Fruit fly (Drosophila melanogaster) whole organism, larva: ENCODE results near the gene Gart.
A peak's percentile ranks its signal among the peaks of the same experiment; 100 is the strongest.

Experiments used
- noc ChIP-seq: fragments of 200-800 bp; sonication (Bioruptor generic); optimal IDR thresholded peaks from 3 replicates; lab custom pipeline; 2019; ENCODE audit warnings: missing biosample characterization, mild to moderate bottlenecking, missing genetic modification characterization, moderate library complexity

The Gart gene

DNA sequence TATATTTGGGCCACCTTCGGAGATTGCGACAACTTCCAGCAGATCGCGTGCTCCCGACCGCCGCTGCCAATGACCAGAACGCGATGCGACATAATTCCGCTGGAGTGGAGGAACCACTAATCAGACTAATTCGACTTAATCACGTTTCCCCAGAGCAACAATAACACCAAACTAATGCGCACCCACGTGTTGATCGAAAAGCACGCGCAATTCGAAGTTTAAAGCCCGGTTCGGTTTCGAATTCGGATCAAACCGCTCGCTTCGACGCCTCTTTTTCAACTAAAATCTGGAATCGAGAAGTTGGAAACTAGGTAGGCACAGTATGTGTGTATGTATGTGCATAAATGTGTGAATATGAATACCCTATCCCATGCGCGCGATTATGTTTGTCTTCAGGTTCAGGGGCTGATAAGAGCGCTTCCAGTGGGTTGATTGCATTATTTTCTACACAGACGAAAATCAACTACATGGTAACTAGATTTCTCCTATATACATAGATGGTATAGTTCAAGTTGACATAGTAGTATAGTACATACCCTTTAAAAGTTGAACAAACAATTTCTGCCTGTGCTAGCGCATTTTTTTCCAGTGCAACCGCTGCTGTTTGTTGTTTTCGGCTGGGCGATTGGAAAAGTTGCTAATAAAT, at the start of gene Gart:
Gene Gart (minus strand): TSS at position 285 of the 646 bp plus-strand sequence.
- TF ChIP-seq noc (tag; lab: Kevin White, UChicago) = peak; percentile 80

DNA sequence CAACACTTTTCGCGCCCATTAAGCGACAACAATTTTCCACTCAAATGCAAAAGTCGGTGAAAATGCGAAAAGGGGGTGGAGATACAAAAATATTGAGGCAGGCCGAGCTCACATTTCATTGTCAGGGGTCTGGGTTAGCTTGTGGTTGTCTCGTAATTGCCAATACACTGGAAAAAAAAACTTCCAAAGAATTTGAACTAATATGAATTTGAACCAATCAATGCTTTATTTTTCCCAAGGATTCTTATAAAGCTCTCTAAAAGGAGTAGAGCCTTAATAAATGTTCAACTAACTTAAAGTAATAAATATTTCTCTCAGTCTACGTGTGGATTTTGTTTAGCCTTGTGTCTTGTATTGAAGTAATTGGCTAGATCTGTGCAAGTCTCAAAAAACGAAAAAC, 49.3 kb upstream of the Gart start:
- TF ChIP-seq noc (tag; lab: Kevin White, UChicago) = no peak

DNA sequence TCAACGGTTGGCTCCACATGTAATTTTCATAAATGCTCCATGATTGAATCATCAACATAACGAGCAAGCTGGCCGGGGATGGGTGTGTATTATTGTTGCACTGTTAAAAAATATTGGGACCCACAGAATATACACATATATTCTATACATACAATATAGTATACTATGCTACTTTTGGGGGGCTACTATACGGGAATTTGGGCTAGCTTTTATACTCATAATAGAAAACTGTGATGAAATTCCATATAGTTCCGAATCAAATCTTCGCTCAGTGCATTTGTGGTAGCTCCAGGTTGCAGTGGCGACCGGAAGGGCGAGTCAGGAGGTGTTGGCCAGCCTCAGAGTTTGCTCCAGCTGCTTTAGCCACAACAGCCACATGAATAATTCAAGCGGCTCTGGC, 48.2 kb upstream of the Gart start:
- no peak for TF ChIP-seq noc (tag; lab: Kevin White, UChicago)

dm6 chr2L:7071219-7071618, 47.5 kb upstream of the Gart start:
- no peak for TF ChIP-seq noc (tag; lab: Kevin White, UChicago)

DNA sequence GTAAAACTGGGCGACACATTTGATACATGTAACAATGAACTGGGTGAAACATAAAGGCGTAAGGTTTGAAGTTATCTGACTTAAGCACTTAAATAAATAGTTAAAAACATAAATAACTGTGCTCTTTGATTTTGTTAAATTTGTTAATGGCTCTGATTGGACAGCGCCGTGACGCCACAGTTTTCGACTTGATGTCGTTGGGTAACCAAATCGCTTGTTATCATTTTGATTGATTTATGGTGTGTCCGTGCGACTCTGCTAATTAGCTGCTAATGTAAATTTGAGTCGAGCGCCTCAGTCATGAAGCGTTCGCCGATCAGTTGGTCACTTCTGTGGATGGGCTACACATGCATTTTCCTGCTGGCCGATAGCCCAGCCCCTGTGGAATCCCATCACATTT, 44.0 kb upstream of the Gart start, which contains the start of gene Ugt307A1:
Gene Ugt307A1 (plus strand): TSS at position 301 of the 400 bp plus-strand sequence.
- no peak for TF ChIP-seq noc (tag; lab: Kevin White, UChicago)

DNA sequence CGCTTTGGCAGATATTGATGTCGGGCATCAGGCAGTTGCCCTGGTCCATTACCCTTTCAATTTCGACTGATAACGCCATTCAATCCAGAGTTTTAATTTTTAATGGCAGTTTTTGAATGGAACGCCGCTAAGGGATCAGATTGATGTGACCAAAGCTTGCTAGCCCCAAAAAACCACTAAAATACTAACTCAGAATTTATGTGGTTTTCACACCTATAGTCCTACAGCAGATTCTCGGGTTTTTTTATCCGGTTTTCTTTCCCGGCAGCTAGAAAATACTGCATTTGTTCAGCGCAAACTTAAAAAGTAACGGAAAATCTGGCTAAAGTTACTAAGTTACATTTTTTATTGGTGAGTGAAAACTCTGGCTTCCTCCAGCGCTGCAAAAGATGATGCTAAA, 42.0 kb upstream of the Gart start, which contains the start of gene Nuf2:
Gene Nuf2 (minus strand): TSS at position 151 of the 400 bp plus-strand sequence.
- no peak for TF ChIP-seq noc (tag; lab: Kevin White, UChicago)

dm6 chr2L:7063721-7064179, 40.1 kb upstream of the Gart start, which contains the start of gene Sem1:
TSS of gene Sem1 (plus strand) at chr2L:7063986.
- no peak for TF ChIP-seq noc (tag; lab: Kevin White, UChicago)

DNA sequence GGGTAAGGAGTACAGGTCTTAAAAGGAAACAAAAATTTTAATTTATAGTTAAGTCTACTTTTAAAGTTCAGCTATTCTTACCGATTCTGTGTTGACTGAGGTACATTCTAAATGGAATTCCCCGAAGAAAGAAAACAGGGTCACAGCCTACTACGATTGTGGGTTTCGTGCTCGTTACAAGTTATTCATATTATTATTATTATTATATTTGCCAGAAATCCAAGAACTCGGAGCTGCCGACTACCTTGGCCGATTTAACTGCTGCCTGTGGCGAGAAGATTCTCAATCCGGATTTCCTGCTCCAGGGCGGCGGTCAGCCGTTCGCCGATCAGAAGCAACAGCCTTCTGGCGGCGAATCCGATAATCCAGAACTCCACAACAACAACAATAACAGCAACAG, 37.1 kb upstream of the Gart start, which contains the start of gene Mst27D:
Gene Mst27D (minus strand): TSS at position 101 of the 400 bp plus-strand sequence.
- TF ChIP-seq noc (tag; lab: Kevin White, UChicago) = no peak

dm6 chr2L:7056189-7056926, 32.7 kb upstream of the Gart start, which contains the start of gene Mnn1:
TSS of gene Mnn1 (plus strand) at chr2L:7056301.
- TF ChIP-seq noc (tag; lab: Kevin White, UChicago) = no peak

DNA sequence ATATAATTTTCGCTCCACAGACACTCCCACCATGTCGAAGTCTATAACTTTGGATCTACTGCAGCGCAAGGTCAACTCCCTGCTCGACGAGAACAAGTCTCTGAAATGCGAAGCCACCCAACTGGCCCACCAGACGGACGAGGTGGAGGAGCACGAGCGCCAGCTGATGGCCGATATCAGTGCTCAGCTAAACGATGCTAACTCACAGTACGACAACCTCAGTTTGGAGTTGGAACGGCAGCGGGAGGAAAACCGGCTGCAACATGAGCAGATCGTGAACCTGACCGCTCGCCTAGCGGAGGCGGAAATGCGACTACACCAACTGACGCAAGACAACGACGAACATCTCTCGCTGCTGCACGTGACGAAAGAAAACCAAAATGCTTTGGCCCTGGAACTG, 28.0 kb upstream of the Gart start:
- TF ChIP-seq noc (tag; lab: Kevin White, UChicago) = no peak

- no peak for TF ChIP-seq noc (tag; lab: Kevin White, UChicago)
Measured at dm6 chr2L:7050492-7051182, 26.9 kb upstream of the Gart start.

DNA sequence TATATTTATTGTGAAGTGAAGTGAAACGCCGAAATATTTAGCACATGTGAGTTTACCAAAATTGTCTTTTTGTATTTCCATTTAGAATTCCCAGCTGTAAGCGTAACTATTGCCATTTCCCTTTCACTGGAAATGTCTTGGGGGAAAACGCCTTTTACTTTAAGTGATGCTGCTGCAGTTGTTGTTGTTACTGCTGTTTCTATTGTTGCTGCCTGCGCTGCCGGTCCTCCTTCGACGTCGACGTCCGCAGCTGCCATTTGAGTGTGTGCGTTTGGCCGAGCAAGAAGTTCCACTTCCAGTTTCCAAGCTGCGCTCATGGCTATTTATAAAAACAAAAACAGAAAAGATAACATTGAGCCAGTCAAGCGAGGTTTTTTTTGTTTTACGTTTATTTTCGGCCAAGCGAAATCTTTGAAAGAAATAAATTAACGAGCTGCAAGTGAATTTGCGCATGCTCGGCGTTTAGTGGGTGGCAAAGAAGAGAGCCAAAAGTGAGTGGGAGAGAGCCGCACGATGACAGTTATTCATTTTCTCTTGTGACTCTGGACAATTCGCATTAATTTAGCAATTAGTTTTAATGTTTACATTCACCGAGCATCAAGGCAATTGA, 26.1 kb upstream of the Gart start:
- TF ChIP-seq noc (tag; lab: Kevin White, UChicago) = no peak

dm6 chr2L:7049009-7049647, 25.4 kb upstream of the Gart start:
- peak; percentile 60 for TF ChIP-seq noc (tag; lab: Kevin White, UChicago)

- peak; percentile 67 for TF ChIP-seq noc (tag; lab: Kevin White, UChicago)
Measured at dm6 chr2L:7047703-7048102, 24.0 kb upstream of the Gart start.
